Fruit fly (Drosophila melanogaster) whole organism, embryonic: Measurements from ENCODE around the gene Os-C.

Experiments
- CG12104 ChIP-seq: fragments of 200-800 bp; sonication (Bioruptor generic); optimal IDR thresholded peaks from 3 replicates; lab custom pipeline; 2016; ENCODE audit warnings: missing biosample characterization, missing genetic modification characterization
- CG1529 ChIP-seq: fragments of 200-800 bp; sonication (Bioruptor generic); optimal IDR thresholded peaks from 3 replicates; lab custom pipeline; 2018; ENCODE audit warnings: missing biosample characterization, missing genetic modification characterization
- CG17328 ChIP-seq: fragments of 200-800 bp; sonication (Bioruptor generic); IDR thresholded peaks from 2 replicates; pipeline ENCODE4 v1.3.6; 2022; ENCODE audit warnings: missing biosample characterization, missing genetic modification characterization
- NC2α ChIP-seq: fragments of 200-800 bp; sonication (Bioruptor generic); optimal IDR thresholded peaks from 2 replicates; lab custom pipeline; 2016; ENCODE audit warnings: missing biosample characterization, missing genetic modification characterization
- luna ChIP-seq: fragments of 200-800 bp; sonication (Bioruptor generic); optimal IDR thresholded peaks from 2 replicates; lab custom pipeline; 2016; ENCODE audit warnings: missing biosample characterization, missing genetic modification characterization

DNA sequence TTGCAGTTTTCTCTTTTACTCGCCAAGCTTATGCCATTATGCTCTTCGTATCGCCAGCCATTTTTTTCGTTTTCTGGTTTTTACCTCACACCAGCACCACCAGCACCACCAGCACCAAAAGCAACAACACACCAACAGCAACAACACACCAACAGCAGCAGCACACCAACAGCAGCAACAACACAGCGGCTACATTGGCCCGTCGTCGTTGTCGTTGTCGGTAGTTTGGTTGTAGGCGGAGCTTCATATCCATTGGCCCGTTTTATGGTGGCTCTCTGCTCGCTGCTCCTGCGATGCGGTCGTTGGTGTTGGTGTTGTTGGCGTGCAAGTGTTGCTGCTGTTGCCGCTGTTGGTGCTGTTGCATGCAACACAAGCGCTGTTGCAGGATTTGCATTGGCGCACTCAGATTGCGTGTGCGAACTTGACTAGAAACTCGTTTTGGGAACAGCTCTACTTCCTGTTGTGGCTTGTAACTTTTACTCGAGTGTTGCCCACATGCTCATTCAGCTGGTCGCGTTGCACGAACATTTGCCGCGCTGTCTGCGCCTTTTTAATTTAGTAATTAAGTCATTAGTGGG lies 41.9 kb upstream of the Os-C start:
- TF ChIP-seq luna (GFP tag; lab: Kevin White, UChicago), result no peak
- no peak for TF ChIP-seq NC2α (GFP tag; lab: Kevin White, UChicago)
- TF ChIP-seq CG1529, result no peak
- TF ChIP-seq CG17328, result no peak
- no peak for TF ChIP-seq CG12104
